Worm (Caenorhabditis elegans): ENCODE measurements around the gene C15C8.7.

Gene C15C8.7

ce11 chrV:12760913-12761312 is 16.1 kb upstream of the C15C8.7 start, which contains the start of gene F18E2.15:
Gene F18E2.15, minus strand, starts transcription at chrV:12761013.
- TF ChIP-seq unc-62 (GFP tag; optimal IDR thresholded peaks at IDR 0.05) (no peak), elt-1 (tag; optimal IDR thresholded peaks at IDR 0.05) (no peak)

DNA sequence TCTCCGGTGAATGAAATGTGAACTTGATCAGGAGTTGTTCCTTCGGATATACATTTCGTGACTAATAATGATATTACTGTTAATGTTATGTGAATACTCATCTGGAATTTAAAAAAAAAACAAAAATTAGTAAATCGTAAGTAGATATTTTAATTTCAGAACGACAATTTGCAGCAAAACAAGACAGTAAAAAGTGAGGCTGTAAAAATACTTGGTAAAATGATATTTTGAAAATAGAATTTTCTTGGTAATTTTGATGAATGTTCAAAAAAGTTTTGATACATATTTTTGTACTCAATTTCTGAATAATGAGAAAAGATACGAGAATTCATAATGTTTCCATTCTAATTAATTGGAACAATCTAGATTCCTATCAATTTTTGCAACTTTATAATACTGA is 14.8 kb upstream of the C15C8.7 start, which contains the start of gene papl-1:
Gene papl-1 (minus strand): TSS at position 101 of the 400 bp plus-strand sequence.
- TF ChIP-seq fkh-2 (tag; optimal IDR thresholded peaks at IDR 0.05) (no peak), egl-5 (tag; optimal IDR thresholded peaks at IDR 0.05) (no peak), lin-15B (tag; optimal IDR thresholded peaks at IDR 0.05) (no peak), ama-1 (optimal IDR thresholded peaks at IDR 0.05) (no peak)

DNA sequence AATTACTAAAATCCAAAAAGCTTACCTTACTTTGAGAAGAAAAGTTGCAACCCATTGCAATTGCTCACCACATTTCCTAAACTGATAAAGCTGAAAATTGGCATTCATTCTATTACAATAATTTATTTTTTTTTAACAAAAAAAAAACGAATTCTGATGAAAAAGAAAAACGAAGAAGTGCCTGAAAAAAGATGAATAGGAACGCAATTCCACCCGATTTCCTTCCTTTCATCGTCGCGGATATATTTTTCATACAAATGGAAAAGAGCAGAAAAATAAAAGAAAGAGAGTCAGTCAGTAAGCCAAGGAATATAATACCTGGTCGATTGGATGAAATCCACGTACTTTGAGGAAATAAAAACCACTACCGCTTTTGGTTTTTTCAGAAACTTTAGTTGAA is 10.0 kb upstream of the C15C8.7 start, which contains the start of gene gpa-13:
Gene gpa-13 (minus strand): TSS at position 101 of the 400 bp plus-strand sequence.
- no peak for TF ChIP-seq ztf-11 (tag; optimal IDR thresholded peaks at IDR 0.05)
- TF ChIP-seq fkh-10 (GFP tag; optimal IDR thresholded peaks at IDR 0.05), result no peak
- TF ChIP-seq nhr-23 (tag; optimal IDR thresholded peaks at IDR 0.05), result no peak
- TF ChIP-seq nhr-77 (tag; optimal IDR thresholded peaks at IDR 0.05), result no peak
- TF ChIP-seq elt-3 (tag; optimal IDR thresholded peaks at IDR 0.05), result no peak
- no peak for TF ChIP-seq ztf-4 (tag; optimal IDR thresholded peaks at IDR 0.05)
- no peak for TF ChIP-seq skn-1 (tag; optimal IDR thresholded peaks at IDR 0.05)
- TF ChIP-seq mml-1 (tag; optimal IDR thresholded peaks at IDR 0.05), result no peak
- no peak for TF ChIP-seq nhr-43 (tag; optimal IDR thresholded peaks at IDR 0.05; ENCODE audit: poor library complexity, severe bottlenecking)
- TF ChIP-seq ceh-9 (tag; optimal IDR thresholded peaks at IDR 0.05), result no peak
- TF ChIP-seq ama-1 (optimal IDR thresholded peaks at IDR 0.05), result no peak
- no peak for TF ChIP-seq nfya-1 (tag; optimal IDR thresholded peaks at IDR 0.05; ENCODE audit: insufficient read depth)
- no peak for TF ChIP-seq egl-5 (tag; optimal IDR thresholded peaks at IDR 0.05)
- no peak for TF ChIP-seq aly-2 (tag; optimal IDR thresholded peaks at IDR 0.05)
- TF ChIP-seq fkh-2 (tag; optimal IDR thresholded peaks at IDR 0.05), result no peak
- no peak for TF ChIP-seq ceh-28 (tag; optimal IDR thresholded peaks at IDR 0.05)

- TF ChIP-seq fos-1 (tag; optimal IDR thresholded peaks at IDR 0.05) (no peak), ZK546.5 (tag; optimal IDR thresholded peaks at IDR 0.05) (no peak), nhr-43 (tag; optimal IDR thresholded peaks at IDR 0.05; ENCODE audit: poor library complexity, severe bottlenecking) (no peak), tbx-2 (tag; optimal IDR thresholded peaks at IDR 0.05) (no peak)
These were observed 7.6 kb upstream of the C15C8.7 start, which contains the start of gene C15C8.8 for ce11 chrV:12752407-12752806. Gene C15C8.8, minus strand, starts transcription at chrV:12752507.

DNA sequence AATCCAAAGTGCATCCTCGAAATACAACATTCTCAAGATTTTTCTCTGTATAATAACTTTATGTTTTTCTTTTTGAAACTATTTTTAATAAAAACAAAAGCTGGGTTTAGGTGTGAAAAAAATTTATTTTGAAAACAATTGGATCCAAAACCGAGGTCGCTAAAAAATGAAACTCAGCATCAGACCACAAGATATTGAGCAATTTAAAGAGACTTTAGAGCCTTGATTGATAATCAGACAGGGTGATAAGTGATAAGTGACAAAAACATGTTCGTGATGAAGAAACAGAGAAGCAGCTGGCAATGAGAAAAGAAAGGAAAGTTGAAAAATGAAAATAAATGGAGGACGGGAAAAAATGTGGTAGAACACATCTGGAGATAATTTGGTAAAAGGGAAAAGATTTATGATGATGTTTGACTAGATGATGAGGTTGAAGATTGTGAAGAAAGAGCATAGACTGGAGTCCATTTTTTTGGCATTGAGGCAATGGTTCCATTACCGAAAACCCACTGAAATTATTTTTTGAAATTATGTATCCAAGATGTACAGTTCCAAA is 6.7 kb upstream of the C15C8.7 start, which contains the start of gene C15C8.6:
Gene C15C8.6 (minus strand): TSS at position 51 of the 556 bp plus-strand sequence.
- TF ChIP-seq nhr-237 (tag; optimal IDR thresholded peaks at IDR 0.05) (no peak), snpc-4 (tag; optimal IDR thresholded peaks at IDR 0.05) (no peak), nhr-23 (tag; optimal IDR thresholded peaks at IDR 0.05) (no peak), tbx-2 (tag; optimal IDR thresholded peaks at IDR 0.05) (no peak), elt-3 (tag; optimal IDR thresholded peaks at IDR 0.05) (no peak), jun-1 (tag; optimal IDR thresholded peaks at IDR 0.05) (no peak), lsy-12 (tag; optimal IDR thresholded peaks at IDR 0.05) (no peak), zag-1 (tag; optimal IDR thresholded peaks at IDR 0.05) (no peak), R02D3.7 (tag; optimal IDR thresholded peaks at IDR 0.05) (no peak), mml-1 (tag; optimal IDR thresholded peaks at IDR 0.05) (no peak), elt-2 (tag; optimal IDR thresholded peaks at IDR 0.05) (no peak), aly-2 (tag; optimal IDR thresholded peaks at IDR 0.05) (no peak), egl-27 (tag; optimal IDR thresholded peaks at IDR 0.05) (no peak), nhr-12 (tag; optimal IDR thresholded peaks at IDR 0.05) (no peak), lin-39 (tag; optimal IDR thresholded peaks at IDR 0.05) (no peak)

- TF ChIP-seq lsy-12 (tag; optimal IDR thresholded peaks at IDR 0.05) (no peak), nhr-43 (tag; optimal IDR thresholded peaks at IDR 0.05; ENCODE audit: poor library complexity, severe bottlenecking) (no peak), unc-39 (tag; optimal IDR thresholded peaks at IDR 0.05) (no peak), ceh-28 (tag; optimal IDR thresholded peaks at IDR 0.05) (no peak), nhr-25 (tag; optimal IDR thresholded peaks at IDR 0.05) (no peak), lin-39 (tag; optimal IDR thresholded peaks at IDR 0.05) (no peak), pha-4 (tag; optimal IDR thresholded peaks at IDR 0.05) (no peak), ceh-82 (tag; optimal IDR thresholded peaks at IDR 0.05) (no peak), elt-2 (tag; optimal IDR thresholded peaks at IDR 0.05) (no peak), jun-1 (tag; optimal IDR thresholded peaks at IDR 0.05) (no peak), elt-3 (tag; optimal IDR thresholded peaks at IDR 0.05) (no peak), hmg-11 (tag; optimal IDR thresholded peaks at IDR 0.05) (no peak), egl-5 (tag; optimal IDR thresholded peaks at IDR 0.05) (no peak), aly-2 (tag; optimal IDR thresholded peaks at IDR 0.05) (no peak), ama-1 (optimal IDR thresholded peaks at IDR 0.05) (no peak), nhr-237 (tag; optimal IDR thresholded peaks at IDR 0.05) (no peak), nhr-77 (tag; optimal IDR thresholded peaks at IDR 0.05) (no peak), daf-12 (tag; optimal IDR thresholded peaks at IDR 0.05) (no peak), elt-1 (tag; optimal IDR thresholded peaks at IDR 0.05) (no peak), nhr-28 (tag; optimal IDR thresholded peaks at IDR 0.05) (no peak)
These were observed 4.7 kb upstream of the C15C8.7 start for ce11 chrV:12749558-12749957.
